Worm (Caenorhabditis elegans): ENCODE results near the gene C01F6.14.
A peak's percentile ranks its signal among the peaks of the same experiment; 100 is the strongest.

DNA sequence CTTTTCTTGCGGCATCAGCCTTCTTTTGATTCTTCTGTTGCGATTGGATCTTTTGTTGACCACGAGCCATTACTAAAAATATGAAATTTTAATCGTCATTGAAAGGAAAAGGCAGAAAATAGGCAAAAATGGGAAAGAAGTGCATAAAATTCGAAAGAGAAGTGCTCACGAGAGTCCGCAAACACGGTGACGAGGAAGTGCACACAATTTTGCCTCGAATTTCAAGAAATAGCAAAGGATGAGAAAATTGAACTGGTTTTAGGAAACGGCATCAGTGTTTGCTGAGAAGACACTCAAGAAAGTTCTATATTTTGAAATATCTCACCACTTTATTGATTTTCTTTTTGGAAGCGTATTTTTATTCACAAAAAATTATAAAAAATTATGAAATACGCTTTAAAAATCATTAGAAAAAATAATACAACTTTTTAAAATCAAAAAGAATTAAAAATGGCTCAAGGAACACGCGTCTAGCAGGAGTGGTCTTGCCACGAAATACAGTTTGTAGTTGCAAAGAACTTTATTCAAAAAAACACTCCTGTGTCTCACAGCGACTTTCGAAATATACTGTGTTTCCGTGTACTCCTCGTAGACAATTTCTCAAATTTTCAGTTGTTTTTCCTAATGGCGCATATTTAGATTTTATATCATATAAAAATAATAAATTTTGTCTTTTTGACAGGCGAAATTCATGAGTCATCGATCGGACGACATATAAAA lies 7.6 kb downstream of the C01F6.14 start, which contains the start of the genes znf-706 and cpna-3:
- no peak for TF ChIP-seq lin-39 (tag; optimal IDR thresholded peaks at IDR 0.05)
- TF ChIP-seq nhr-11 (tag; optimal IDR thresholded peaks at IDR 0.05): no peak
- TF ChIP-seq hlh-11 (tag; optimal IDR thresholded peaks at IDR 0.05): no peak
- no peak for TF ChIP-seq unc-62 (GFP tag; optimal IDR thresholded peaks at IDR 0.05 in 1 of 2)
- TF ChIP-seq unc-62 (tag; optimal IDR thresholded peaks at IDR 0.05): no peak
- TF ChIP-seq unc-130 (GFP tag; optimal IDR thresholded peaks at IDR 0.05): peak; percentile 31
- no peak for TF ChIP-seq nhr-111 (GFP tag; optimal IDR thresholded peaks at IDR 0.05)
- TF ChIP-seq egl-27 (tag; optimal IDR thresholded peaks at IDR 0.05): no peak
- TF ChIP-seq nhr-237 (tag; optimal IDR thresholded peaks at IDR 0.05): no peak
- no peak for TF ChIP-seq rbr-2 (tag; optimal IDR thresholded peaks at IDR 0.05)
- no peak for TF ChIP-seq ZK546.5 (tag; optimal IDR thresholded peaks at IDR 0.05)
- TF ChIP-seq nhr-28 (tag; optimal IDR thresholded peaks at IDR 0.05): no peak
- TF ChIP-seq unc-39 (tag; optimal IDR thresholded peaks at IDR 0.05): no peak
- TF ChIP-seq daf-8 (GFP tag; IDR thresholded peaks at IDR 0.05): no peak
- no peak for TF ChIP-seq aha-1 (tag)
